Worm (Caenorhabditis elegans): ENCODE measurements around the gene R193.1.

Gene R193.1

ce11 chrX:1154648-1155047 is at the start of gene R193.1:
R193.1 (plus strand) TSS chrX:1154948.
- TF ChIP-seq pha-4 (GFP tag; IDR thresholded peaks at IDR 0.05) = no peak
- TF ChIP-seq pha-4 (tag; optimal IDR thresholded peaks at IDR 0.05) = no peak
- TF ChIP-seq nhr-237 (tag; optimal IDR thresholded peaks at IDR 0.05) = no peak
- TF ChIP-seq nhr-76 (tag; optimal IDR thresholded peaks at IDR 0.05) = no peak
- no peak for TF ChIP-seq dmd-6 (GFP tag; IDR thresholded peaks at IDR 0.05)
- no peak for TF ChIP-seq lin-15B (tag; optimal IDR thresholded peaks at IDR 0.05)
- no peak for TF ChIP-seq zag-1 (tag; optimal IDR thresholded peaks at IDR 0.05)
- TF ChIP-seq aha-1 (tag) = no peak
- TF ChIP-seq T20F7.1 (GFP tag; optimal IDR thresholded peaks at IDR 0.05) = no peak
- TF ChIP-seq attf-4 (tag; optimal IDR thresholded peaks at IDR 0.05) = no peak
- TF ChIP-seq egl-43 (GFP tag; IDR thresholded peaks at IDR 0.05) = no peak
- no peak for TF ChIP-seq hif-1 (tag; optimal IDR thresholded peaks at IDR 0.05)
- TF ChIP-seq skn-1 (tag; optimal IDR thresholded peaks at IDR 0.05) = no peak
- no peak for TF ChIP-seq hlh-11 (tag; optimal IDR thresholded peaks at IDR 0.05)
- TF ChIP-seq nhr-6 (tag; optimal IDR thresholded peaks at IDR 0.05) = no peak
- no peak for TF ChIP-seq spr-3 (GFP tag; optimal IDR thresholded peaks at IDR 0.05)
- TF ChIP-seq ztf-11 (tag; optimal IDR thresholded peaks at IDR 0.05) = no peak

- TF ChIP-seq rbr-2 (tag; optimal IDR thresholded peaks at IDR 0.05) (no peak), dmd-8 (GFP tag; IDR thresholded peaks at IDR 0.05) (no peak), nhr-111 (GFP tag; optimal IDR thresholded peaks at IDR 0.05) (no peak), F10B5.3 (tag; optimal IDR thresholded peaks at IDR 0.05) (no peak)
These were observed 47.0 kb upstream of the R193.1 start, which contains the start of gene C05D9.4 for ce11 chrX:1107758-1108157. C05D9.4 (plus strand) TSS chrX:1108058.

- TF ChIP-seq zfp-3 (GFP tag; conservative IDR thresholded peaks at IDR 0.05) = no peak
- peak in 1 of 2 experiments; percentile 56 for TF ChIP-seq daf-16 (GFP tag; optimal IDR thresholded peaks at IDR 0.05)
- no peak for TF ChIP-seq daf-16 (tag; optimal IDR thresholded peaks at IDR 0.05)
- no peak for TF ChIP-seq nhr-42 (GFP tag; IDR thresholded peaks at IDR 0.05)
- peak; percentile 26 for TF ChIP-seq nhr-11 (tag; optimal IDR thresholded peaks at IDR 0.05)
- peak in 1 of 2 experiments; percentile 91 for TF ChIP-seq unc-62 (GFP tag; optimal IDR thresholded peaks at IDR 0.05 in 1 of 2)
- no peak for TF ChIP-seq unc-62 (tag; optimal IDR thresholded peaks at IDR 0.05)
- no peak for TF ChIP-seq daf-8 (GFP tag; IDR thresholded peaks at IDR 0.05)
These were observed 45.9 kb upstream of the R193.1 start for ce11 chrX:1108874-1109273.

- TF ChIP-seq spr-3 (GFP tag; optimal IDR thresholded peaks at IDR 0.05) (no peak), mxl-2 (GFP tag; conservative IDR thresholded peaks at IDR 0.05) (no peak), Y5F2A.4 (GFP tag; optimal IDR thresholded peaks at IDR 0.05) (no peak), egl-27 (tag; optimal IDR thresholded peaks at IDR 0.05) (no peak), duxl-1 (tag; optimal IDR thresholded peaks at IDR 0.05; ENCODE audit: poor library complexity) (no peak), hlh-11 (tag; optimal IDR thresholded peaks at IDR 0.05) (peak; percentile 58), attf-4 (tag; optimal IDR thresholded peaks at IDR 0.05) (no peak), ceh-82 (tag; optimal IDR thresholded peaks at IDR 0.05) (no peak), mes-2 (tag; optimal IDR thresholded peaks at IDR 0.05; ENCODE audit: poor library complexity, severe bottlenecking) (no peak), daf-16 (GFP tag; optimal IDR thresholded peaks at IDR 0.05) (peak in 1 of 2 experiments; percentile 71), daf-16 (tag; optimal IDR thresholded peaks at IDR 0.05) (no peak), unc-62 (GFP tag; optimal IDR thresholded peaks at IDR 0.05 in 1 of 2) (peak in 1 of 2 experiments; percentile 67), unc-62 (tag; optimal IDR thresholded peaks at IDR 0.05) (no peak), aha-1 (tag) (peak; percentile 1), lin-13 (GFP tag; optimal IDR thresholded peaks at IDR 0.05) (no peak), tra-1 (GFP tag; IDR thresholded peaks at IDR 0.05) (0 out of 2 replicates have a peak, but pooled peaks have one; percentile 45), hlh-30 (tag; optimal IDR thresholded peaks at IDR 0.05; ENCODE audit: insufficient read depth) (peak; percentile 27)
These were observed 44.0 kb upstream of the R193.1 start for ce11 chrX:1110723-1111122.

Data from whole organism, L4 larva.